Worm (Caenorhabditis elegans): ENCODE data around the gene cest-30.

The cest-30 gene

ce11 chrV:5303389-5303788, 40.5 kb upstream of the cest-30 start, which contains the start of gene ncx-2:
Gene ncx-2 (plus strand): TSS chrV:5303689.
- TF ChIP-seq zfp-3 (GFP tag; conservative IDR thresholded peaks at IDR 0.05) (no peak), daf-8 (GFP tag; IDR thresholded peaks at IDR 0.05) (no peak)

ce11 chrV:5301226-5301625, 38.3 kb upstream of the cest-30 start:
- TF ChIP-seq aha-1 (tag) = peak; percentile 73
- no peak for TF ChIP-seq lin-13 (GFP tag; optimal IDR thresholded peaks at IDR 0.05)

ce11 chrV:5297740-5298139, 34.8 kb upstream of the cest-30 start:
- TF ChIP-seq unc-62 (GFP tag; optimal IDR thresholded peaks at IDR 0.05 in 1 of 2) (peak in 1 of 2 experiments; percentile 98), unc-62 (tag; optimal IDR thresholded peaks at IDR 0.05) (no peak), Y105C5A.15 (GFP tag; IDR thresholded peaks at IDR 0.05) (no peak)

- no peak for TF ChIP-seq lin-13 (GFP tag; optimal IDR thresholded peaks at IDR 0.05)
- peak in 1 of 2 experiments; percentile 44 for TF ChIP-seq hif-1 (tag; optimal IDR thresholded peaks at IDR 0.05)
- peak; percentile 72 for TF ChIP-seq nhr-11 (tag; optimal IDR thresholded peaks at IDR 0.05)
- TF ChIP-seq hlh-11 (tag; optimal IDR thresholded peaks at IDR 0.05) = peak; percentile 48
- peak; percentile 79 for TF ChIP-seq aha-1 (tag)
- TF ChIP-seq hlh-30 (tag; optimal IDR thresholded peaks at IDR 0.05; ENCODE audit: insufficient read depth) = peak; percentile 24
- peak in 1 of 2 experiments; percentile 67 for TF ChIP-seq daf-16 (GFP tag; optimal IDR thresholded peaks at IDR 0.05)
- TF ChIP-seq daf-16 (tag; optimal IDR thresholded peaks at IDR 0.05) = no peak
- no peak for TF ChIP-seq nhr-237 (tag; optimal IDR thresholded peaks at IDR 0.05)
Observed at ce11 chrV:5295940-5296339, 33.0 kb upstream of the cest-30 start.

ce11 chrV:5288676-5289075, 25.8 kb upstream of the cest-30 start:
- no peak for TF ChIP-seq hlh-11 (tag; optimal IDR thresholded peaks at IDR 0.05)

ce11 chrV:5287273-5287672, 24.4 kb upstream of the cest-30 start, which contains the start of gene Y49G5A.1:
Gene Y49G5A.1 (minus strand): TSS chrV:5287373.
- no peak for TF ChIP-seq nhr-102 (tag; optimal IDR thresholded peaks at IDR 0.05)
- TF ChIP-seq F44E2.7 (GFP tag; IDR thresholded peaks at IDR 0.05) = no peak
- no peak for TF ChIP-seq lin-29 (GFP tag; IDR thresholded peaks at IDR 0.05)
- no peak for TF ChIP-seq ZK546.5 (tag; optimal IDR thresholded peaks at IDR 0.05)
- no peak for TF ChIP-seq F10B5.3 (tag; optimal IDR thresholded peaks at IDR 0.05)
- TF ChIP-seq nhr-11 (tag; optimal IDR thresholded peaks at IDR 0.05) = no peak
- no peak for TF ChIP-seq lin-13 (GFP tag; optimal IDR thresholded peaks at IDR 0.05)
- TF ChIP-seq nhr-76 (tag; optimal IDR thresholded peaks at IDR 0.05) = no peak
- TF ChIP-seq snpc-4 (tag; optimal IDR thresholded peaks at IDR 0.05) = no peak
- TF ChIP-seq lsy-2 (tag; optimal IDR thresholded peaks at IDR 0.05) = no peak
- no peak for TF ChIP-seq snpc-1.2 (GFP tag; IDR thresholded peaks at IDR 0.05)

ce11 chrV:5284270-5284980, 21.5 kb upstream of the cest-30 start:
- TF ChIP-seq hlh-11 (tag; optimal IDR thresholded peaks at IDR 0.05) = peak; percentile 10
- TF ChIP-seq lir-3 (tag; optimal IDR thresholded peaks at IDR 0.05) = peak; percentile 4
- TF ChIP-seq mxl-3 (GFP tag; optimal IDR thresholded peaks at IDR 0.05) = peak; percentile 17
- TF ChIP-seq gei-8 (GFP tag; optimal IDR thresholded peaks at IDR 0.05) = peak; percentile 13

ce11 chrV:5278001-5278400, 15.1 kb upstream of the cest-30 start, which contains the start of gene B0238.9:
Gene B0238.9 (minus strand): TSS chrV:5278101.
- TF ChIP-seq nhr-111 (GFP tag; optimal IDR thresholded peaks at IDR 0.05) (no peak), skn-1 (tag; optimal IDR thresholded peaks at IDR 0.05) (no peak), nhr-76 (tag; optimal IDR thresholded peaks at IDR 0.05) (no peak), php-3 (GFP tag; IDR thresholded peaks at IDR 0.05) (no peak), jun-1 (tag; optimal IDR thresholded peaks at IDR 0.05) (no peak), ceh-32 (tag; optimal IDR thresholded peaks at IDR 0.05; ENCODE audit: poor library complexity) (no peak), egl-27 (tag; optimal IDR thresholded peaks at IDR 0.05) (no peak), ctbp-1 (GFP tag; IDR thresholded peaks at IDR 0.05) (no peak)

Measured in whole organism, L4 larva.